Worm (Caenorhabditis elegans) whole organism, L3 larva: ENCODE measurements around the gene pigt-1.
A peak's percentile ranks its signal among the peaks of the same experiment; 100 is the strongest.

Source experiments
- ZK546.5 ChIP-seq: sonication (generic microtip); optimal IDR thresholded peaks from 2 replicates; lab custom pipeline; 2017; ENCODE audit warnings: missing biosample characterization, missing genetic modification characterization
- aly-2 ChIP-seq: fragments of 150-350 bp; optimal IDR thresholded peaks from 2 replicates; lab custom pipeline; 2014; ENCODE audit warnings: missing biosample characterization, missing genetic modification characterization
- ama-1 ChIP-seq: fragments of 150-350 bp; optimal IDR thresholded peaks from 2 replicates; lab custom pipeline; 2018
- ceh-16 ChIP-seq: sonication (generic microtip); optimal IDR thresholded peaks from 2 replicates; lab custom pipeline; 2017; ENCODE audit warnings: missing biosample characterization, missing genetic modification characterization
- ceh-28 ChIP-seq: fragments of 150-350 bp; optimal IDR thresholded peaks from 2 replicates; lab custom pipeline; 2014; ENCODE audit warnings: missing biosample characterization, missing genetic modification reagents, missing genetic modification characterization
- ceh-82 ChIP-seq: fragments of 150-350 bp; optimal IDR thresholded peaks from 2 replicates; lab custom pipeline; 2014; ENCODE audit warnings: missing biosample characterization, missing genetic modification characterization
- ceh-9 ChIP-seq: sonication (generic microtip); optimal IDR thresholded peaks from 2 replicates; lab custom pipeline; 2018; ENCODE audit warnings: missing biosample characterization, missing genetic modification characterization
- daf-12 ChIP-seq: fragments of 150-350 bp; optimal IDR thresholded peaks from 2 replicates; lab custom pipeline; 2014; ENCODE audit warnings: missing biosample characterization, missing genetic modification reagents, missing genetic modification characterization
- egl-27 ChIP-seq: sonication (generic microtip); optimal IDR thresholded peaks from 4 replicates; lab custom pipeline; 2017; ENCODE audit warnings: missing biosample characterization, missing genetic modification reagents, missing genetic modification characterization
- egl-5 ChIP-seq: fragments of 150-350 bp; optimal IDR thresholded peaks from 2 replicates; lab custom pipeline; 2017; ENCODE audit warnings: missing biosample characterization, missing genetic modification reagents, missing genetic modification characterization, inconsistent platforms
- elt-1 ChIP-seq: fragments of 150-350 bp; optimal IDR thresholded peaks from 2 replicates; lab custom pipeline; 2014; ENCODE audit warnings: missing biosample characterization, missing genetic modification characterization
- elt-2 ChIP-seq: sonication (generic microtip); optimal IDR thresholded peaks from 2 replicates; lab custom pipeline; 2016; ENCODE audit warnings: missing genetic modification reagents, mild to moderate bottlenecking, missing genetic modification characterization, missing compliant biosample characterization
- eor-1 ChIP-seq, 2 experiments: fragments of 150-350 bp; optimal IDR thresholded peaks; 2 replicates each; lab custom pipeline; 2014 to 2018; ENCODE audit warnings: missing biosample characterization in 2 of 2, missing genetic modification characterization in 2 of 2
- fkh-10 ChIP-seq: sonication (generic microtip); optimal IDR thresholded peaks from 2 replicates; lab custom pipeline; 2017; ENCODE audit warnings: missing biosample characterization, missing genetic modification reagents, missing genetic modification characterization
- hmg-11 ChIP-seq: sonication (generic microtip); optimal IDR thresholded peaks from 2 replicates; lab custom pipeline; 2016; ENCODE audit warnings: missing genetic modification characterization, missing compliant biosample characterization
- jun-1 ChIP-seq: fragments of 150-350 bp; optimal IDR thresholded peaks from 2 replicates; lab custom pipeline; 2014; ENCODE audit warnings: missing biosample characterization, missing genetic modification reagents, missing genetic modification characterization
- lin-15B ChIP-seq: fragments of 150-350 bp; optimal IDR thresholded peaks from 2 replicates; lab custom pipeline; 2014; ENCODE audit warnings: missing biosample characterization, missing genetic modification characterization
- lin-39 ChIP-seq: fragments of 150-350 bp; optimal IDR thresholded peaks from 2 replicates; lab custom pipeline; 2018; ENCODE audit warnings: missing biosample characterization, missing genetic modification reagents, missing genetic modification characterization
- lsy-12 ChIP-seq: sonication (generic microtip); optimal IDR thresholded peaks from 2 replicates; lab custom pipeline; 2016; ENCODE audit warnings: mild to moderate bottlenecking, missing genetic modification characterization, missing compliant biosample characterization
- mml-1 ChIP-seq: fragments of 150-350 bp; sonication (generic microtip); optimal IDR thresholded peaks from 3 replicates; lab custom pipeline; 2014; ENCODE audit warnings: missing biosample characterization, missing genetic modification characterization
- nfya-1 ChIP-seq: sonication (generic microtip); optimal IDR thresholded peaks from 2 replicates; lab custom pipeline; 2017; ENCODE audit warnings: missing genetic modification characterization, mild to moderate bottlenecking, missing compliant biosample characterization, antibody characterized with exemption, moderate library complexity; ENCODE audit not compliant: insufficient read depth
- nhr-11 ChIP-seq: fragments of 150-350 bp; optimal IDR thresholded peaks from 2 replicates; lab custom pipeline; 2014; ENCODE audit warnings: missing biosample characterization, missing genetic modification characterization
- nhr-12 ChIP-seq: fragments of 150-350 bp; optimal IDR thresholded peaks from 2 replicates; lab custom pipeline; 2014; ENCODE audit warnings: missing biosample characterization, missing genetic modification characterization
- nhr-23 ChIP-seq: fragments of 150-350 bp; optimal IDR thresholded peaks from 2 replicates; lab custom pipeline; 2014; ENCODE audit warnings: missing biosample characterization, missing genetic modification reagents, missing genetic modification characterization
- nhr-237 ChIP-seq: fragments of 150-350 bp; optimal IDR thresholded peaks from 2 replicates; lab custom pipeline; 2014; ENCODE audit warnings: missing biosample characterization, missing genetic modification characterization
- nhr-25 ChIP-seq: sonication (generic microtip); optimal IDR thresholded peaks from 2 replicates; lab custom pipeline; 2017; ENCODE audit warnings: missing biosample characterization, missing genetic modification characterization
- nhr-28 ChIP-seq: fragments of 150-350 bp; optimal IDR thresholded peaks from 2 replicates; lab custom pipeline; 2014; ENCODE audit warnings: missing biosample characterization, missing genetic modification characterization
- nhr-67 ChIP-seq: fragments of 150-350 bp; optimal IDR thresholded peaks from 2 replicates; lab custom pipeline; 2014; ENCODE audit warnings: missing biosample characterization, missing genetic modification characterization
- nhr-76 ChIP-seq: fragments of 150-350 bp; sonication (generic microtip); optimal IDR thresholded peaks from 5 replicates; lab custom pipeline; 2014; ENCODE audit warnings: missing biosample characterization, missing genetic modification characterization
- nhr-77 ChIP-seq: fragments of 150-350 bp; optimal IDR thresholded peaks from 2 replicates; lab custom pipeline; 2014; ENCODE audit warnings: missing biosample characterization, missing genetic modification characterization
- pha-4 ChIP-seq: fragments of 150-350 bp; optimal IDR thresholded peaks from 2 replicates; lab custom pipeline; 2014; ENCODE audit warnings: missing biosample characterization, missing genetic modification reagents, missing genetic modification characterization
- pqm-1 ChIP-seq: fragments of 150-350 bp; optimal IDR thresholded peaks from 2 replicates; lab custom pipeline; 2017; ENCODE audit warnings: missing biosample characterization, missing genetic modification characterization, inconsistent platforms
- skn-1 ChIP-seq: fragments of 150-350 bp; optimal IDR thresholded peaks from 2 replicates; lab custom pipeline; 2014; ENCODE audit warnings: missing biosample characterization, missing genetic modification characterization
- snpc-4 ChIP-seq: fragments of 150-350 bp; optimal IDR thresholded peaks from 2 replicates; lab custom pipeline; 2014; ENCODE audit warnings: missing biosample characterization, missing genetic modification characterization
- tbx-2 ChIP-seq: sonication (generic microtip); optimal IDR thresholded peaks from 2 replicates; lab custom pipeline; 2016; ENCODE audit warnings: mild to moderate bottlenecking, missing genetic modification characterization, missing compliant biosample characterization
- unc-39 ChIP-seq: sonication (generic microtip); optimal IDR thresholded peaks from 4 replicates; lab custom pipeline; 2017; ENCODE audit warnings: missing biosample characterization, missing genetic modification characterization
- unc-62 ChIP-seq: fragments of 150-350 bp; sonication (generic microtip); optimal IDR thresholded peaks from 4 replicates; lab custom pipeline; 2014; ENCODE audit warnings: missing biosample characterization, missing genetic modification reagents, missing genetic modification characterization
- zag-1 ChIP-seq: fragments of 150-350 bp; optimal IDR thresholded peaks from 2 replicates; lab custom pipeline; 2014; ENCODE audit warnings: missing biosample characterization, missing genetic modification characterization
- ztf-11 ChIP-seq: fragments of 150-350 bp; optimal IDR thresholded peaks from 2 replicates; lab custom pipeline; 2014; ENCODE audit warnings: missing biosample characterization, missing genetic modification characterization
- ztf-4 ChIP-seq: fragments of 150-350 bp; optimal IDR thresholded peaks from 2 replicates; lab custom pipeline; 2014; ENCODE audit warnings: missing biosample characterization, missing genetic modification characterization

The pigt-1 gene

ce11 chrV:10965501-10965900 is 6.9 kb upstream of the pigt-1 start, which contains the start of the genes ctf-4 and eef-1G (continued):
- TF ChIP-seq unc-39 (tag; lab: Kevin White, UChicago) = no peak
- peak; percentile 39 for TF ChIP-seq nhr-67 (tag; lab: Kevin White, UChicago)
- peak; percentile 77 for TF ChIP-seq unc-62 (GFP tag; lab: Kevin White, UChicago)
- no peak for TF ChIP-seq ztf-11 (tag; lab: Kevin White, UChicago)
- no peak for TF ChIP-seq nhr-12 (tag; lab: Kevin White, UChicago)
- TF ChIP-seq daf-12 = no peak
- TF ChIP-seq nhr-25 (tag; lab: Kevin White, UChicago) = peak; percentile 99
- TF ChIP-seq elt-1 (tag; lab: Kevin White, UChicago) = peak; percentile 70
- TF ChIP-seq, all 47 proteins: peak for 31

ce11 chrV:10961448-10961870 is 2.8 kb upstream of the pigt-1 start:
- TF ChIP-seq lin-15B (tag; lab: Kevin White, UChicago) (no peak), ceh-28 (tag; lab: Kevin White, UChicago) (peak; percentile 32), ama-1 (lab: Kevin White, UChicago) (peak; percentile 60), elt-1 (tag; lab: Kevin White, UChicago) (no peak), ZK546.5 (no peak), nhr-237 (tag; lab: Kevin White, UChicago) (no peak), egl-5 (peak; percentile 76), ceh-16 (no peak), ceh-82 (tag; lab: Kevin White, UChicago) (no peak), skn-1 (tag; lab: Kevin White, UChicago) (no peak), nhr-11 (tag; lab: Kevin White, UChicago) (peak; percentile 51), lin-39 (peak; percentile 56), nhr-76 (no peak), unc-39 (tag; lab: Kevin White, UChicago) (no peak), nhr-23 (tag; lab: Kevin White, UChicago) (no peak), jun-1 (tag; lab: Kevin White, UChicago) (peak; percentile 52), ceh-9 (tag; lab: Kevin White, UChicago) (no peak), pqm-1 (tag; lab: Kevin White, UChicago) (peak; percentile 20), tbx-2 (peak; percentile 59), aly-2 (tag; lab: Kevin White, UChicago) (no peak), nhr-28 (tag; lab: Kevin White, UChicago) (no peak), eor-1 (tag; optimal IDR thresholded peaks at IDR 0.05; lab: Kevin White, UChicago) (no peak), lsy-12 (peak; percentile 43), pha-4 (tag; lab: Kevin White, UChicago) (peak; percentile 34), nhr-12 (tag; lab: Kevin White, UChicago) (no peak), nhr-77 (tag; lab: Kevin White, UChicago) (no peak), nfya-1 (tag; lab: Kevin White, UChicago) (peak; percentile 73), hmg-11 (tag; lab: Kevin White, UChicago) (peak; percentile 81), daf-12 (no peak), egl-27 (tag; lab: Kevin White, UChicago) (no peak), mml-1 (tag; lab: Kevin White, UChicago) (no peak), elt-2 (tag; lab: Kevin White, UChicago) (peak; percentile 27), ztf-4 (no peak), nhr-25 (tag; lab: Kevin White, UChicago) (no peak), snpc-4 (peak; percentile 42), fkh-10 (GFP tag; lab: Kevin White, UChicago) (peak; percentile 67), zag-1 (tag; lab: Kevin White, UChicago) (no peak)
- TF ChIP-seq, all 47 proteins: peak for 15

ce11 chrV:10960544-10960943 is 1.9 kb upstream of the pigt-1 start, which contains the start of gene vps-36:
Gene vps-36, minus strand, starts transcription at chrV:10960669.
- TF ChIP-seq nhr-28 (tag; lab: Kevin White, UChicago) (no peak), ztf-11 (tag; lab: Kevin White, UChicago) (no peak), hmg-11 (tag; lab: Kevin White, UChicago) (no peak), ceh-16 (no peak), ceh-9 (tag; lab: Kevin White, UChicago) (no peak), egl-27 (tag; lab: Kevin White, UChicago) (no peak), elt-2 (tag; lab: Kevin White, UChicago) (peak; percentile 65), aly-2 (tag; lab: Kevin White, UChicago) (no peak), tbx-2 (no peak), nhr-25 (tag; lab: Kevin White, UChicago) (no peak), pqm-1 (tag; lab: Kevin White, UChicago) (peak; percentile 59), ceh-28 (tag; lab: Kevin White, UChicago) (no peak), jun-1 (tag; lab: Kevin White, UChicago) (no peak), ama-1 (lab: Kevin White, UChicago) (no peak), lin-15B (tag; lab: Kevin White, UChicago) (peak; percentile 21), skn-1 (tag; lab: Kevin White, UChicago) (no peak), pha-4 (tag; lab: Kevin White, UChicago) (peak; percentile 74)
